Fruit fly (Drosophila melanogaster): ENCODE data around the gene CG6418.

CG6418 gene

DNA sequence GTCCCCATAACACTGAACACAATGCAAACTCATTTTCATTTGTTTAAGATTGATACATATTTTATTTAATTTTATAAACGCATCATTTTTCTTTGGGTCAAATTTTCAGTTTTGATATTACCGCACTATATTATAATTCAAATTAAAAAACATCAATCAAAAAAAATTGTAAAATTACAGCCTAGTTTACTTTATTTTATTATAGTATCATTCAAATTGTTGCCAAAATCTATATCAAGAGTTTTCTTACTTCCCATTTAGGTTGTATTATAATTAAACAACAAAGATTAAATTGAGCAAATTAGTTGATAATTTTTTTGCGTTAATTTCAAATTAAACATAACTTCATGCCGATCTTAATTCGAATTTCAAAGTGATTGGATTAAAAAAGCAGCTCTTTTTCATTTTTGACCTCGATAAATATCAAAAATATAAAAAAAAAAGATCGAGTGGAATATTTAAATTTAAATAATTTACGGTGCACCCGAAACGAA is 26.9 kb downstream of the CG6418 start (continued):
- TF ChIP-seq zen2 (GFP tag; IDR thresholded peaks at IDR 0.05; ENCODE audit: partially characterized antibody) (no peak), CG3995 (GFP tag; optimal IDR thresholded peaks at IDR 0.05) (no peak), Dbx (GFP tag; IDR thresholded peaks at IDR 0.05) (no peak), Kr (GFP tag; optimal IDR thresholded peaks at IDR 0.05) (no peak), cas (GFP tag; IDR thresholded peaks at IDR 0.05) (no peak), CG17359 (tag; optimal IDR thresholded peaks at IDR 0.05) (no peak), sens-2 (GFP tag; IDR thresholded peaks at IDR 0.05) (no peak), CG7928 (GFP tag; optimal IDR thresholded peaks at IDR 0.05) (no peak), zfh1 (GFP tag; IDR thresholded peaks at IDR 0.05) (no peak), wek (GFP tag; optimal IDR thresholded peaks at IDR 0.05) (no peak), CG2875 (GFP tag; optimal IDR thresholded peaks at IDR 0.05) (no peak), crp (GFP tag; optimal IDR thresholded peaks at IDR 0.05) (no peak), TFAM (GFP tag; optimal IDR thresholded peaks at IDR 0.05) (no peak), lola (GFP tag; optimal IDR thresholded peaks at IDR 0.05) (peak in 1 of 3 experiments; percentile 68), B-H2 (GFP tag; optimal IDR thresholded peaks at IDR 0.05) (no peak), CG10321 (GFP tag; IDR thresholded peaks at IDR 0.05) (no peak), Blimp-1 (GFP tag; optimal IDR thresholded peaks at IDR 0.05) (peak; percentile 48), pan (optimal IDR thresholded peaks at IDR 0.05) (no peak), pan (GFP tag; optimal IDR thresholded peaks at IDR 0.05 in 1 of 2, IDR thresholded peaks at IDR 0.05 in 1 of 2) (no peak), so (GFP tag; IDR thresholded peaks at IDR 0.05) (no peak), Mes4 (GFP tag; optimal IDR thresholded peaks at IDR 0.05) (no peak), chif (GFP tag; optimal IDR thresholded peaks at IDR 0.05) (no peak), run (tag; optimal IDR thresholded peaks at IDR 0.05) (no peak), sens (GFP tag) (peak; percentile 85), CG1024 (GFP tag; IDR thresholded peaks at IDR 0.05) (no peak), Dek (tag; optimal IDR thresholded peaks at IDR 0.05) (no peak), CG16815 (GFP tag; optimal IDR thresholded peaks at IDR 0.05) (peak; percentile 53), CG15696 (tag; optimal IDR thresholded peaks at IDR 0.05) (peak; percentile 17), da (GFP tag; optimal IDR thresholded peaks at IDR 0.05) (no peak), CG11456 (GFP tag; IDR thresholded peaks at IDR 0.05) (no peak), ems (GFP tag; optimal IDR thresholded peaks at IDR 0.05) (no peak)

DNA sequence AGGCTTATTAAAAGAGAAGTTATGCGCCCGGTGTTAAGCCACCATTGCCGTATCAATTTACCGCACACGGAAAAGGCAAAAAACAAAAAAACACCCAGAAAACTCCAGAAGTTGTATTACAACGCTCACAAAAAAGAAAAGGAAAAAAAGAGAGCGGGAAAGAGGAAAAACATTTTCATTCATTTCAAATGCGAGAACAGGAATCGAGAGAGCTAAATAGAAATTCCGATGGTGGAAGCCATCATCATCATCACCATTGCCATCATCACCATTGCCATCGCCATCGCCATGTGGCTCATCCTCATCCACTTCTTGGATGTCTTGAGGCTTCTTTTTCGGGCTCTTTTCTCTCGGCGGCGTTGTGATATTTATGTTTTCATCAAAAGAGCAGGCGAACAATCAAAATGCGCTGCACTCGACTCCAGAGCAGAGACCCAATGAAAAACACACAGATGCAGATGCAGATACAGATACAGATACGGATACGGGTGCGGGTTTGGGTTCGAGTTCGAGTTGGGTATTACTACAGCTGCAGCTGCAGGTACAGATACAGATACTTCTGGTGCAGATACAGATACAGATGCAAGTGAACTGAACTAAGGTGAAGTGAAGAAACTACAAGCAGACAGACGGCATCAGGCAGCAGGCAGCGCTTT is 27.6 kb downstream of the CG6418 start:
- TF ChIP-seq sd (tag; optimal IDR thresholded peaks at IDR 0.05) (peak; percentile 59), CG15696 (tag; optimal IDR thresholded peaks at IDR 0.05) (no peak), CG8290 (GFP tag; optimal IDR thresholded peaks at IDR 0.05) (no peak), CG8290 (tag; optimal IDR thresholded peaks at IDR 0.05) (no peak), Med (GFP tag) (peak; percentile 70), Mad (GFP tag; optimal IDR thresholded peaks at IDR 0.05) (no peak), CG10543 (GFP tag; optimal IDR thresholded peaks at IDR 0.05) (peak; percentile 20), Nf-YB (GFP tag; optimal IDR thresholded peaks at IDR 0.05) (peak; percentile 39), twi (tag; optimal IDR thresholded peaks at IDR 0.05) (peak; percentile 77), chm (GFP tag; IDR thresholded peaks at IDR 0.05) (peak; percentile 43; the same call in 1 of the 2 replicates), z (GFP tag; IDR thresholded peaks at IDR 0.05) (peak; percentile 87), CG4360 (GFP tag; IDR thresholded peaks at IDR 0.05) (peak; percentile 37; the same call in 1 of the 2 replicates), grn (GFP tag; optimal IDR thresholded peaks at IDR 0.05) (peak; percentile 99), Trl (optimal IDR thresholded peaks at IDR 0.05) (peak; percentile 19 to 49), Trl (GFP tag; optimal IDR thresholded peaks at IDR 0.05) (no peak), sqz (GFP tag; optimal IDR thresholded peaks at IDR 0.05) (peak; percentile 70), CG8924 (tag; optimal IDR thresholded peaks at IDR 0.05) (peak; percentile 11), kni (GFP tag; optimal IDR thresholded peaks at IDR 0.05) (peak; percentile 97), da (GFP tag; optimal IDR thresholded peaks at IDR 0.05) (peak; percentile 58), Gsc (GFP tag; IDR thresholded peaks at IDR 0.05) (no peak), stc (GFP tag; IDR thresholded peaks at IDR 0.05) (0 out of 2 replicates have a peak, but pooled peaks have one; percentile 7), cg (GFP tag; optimal IDR thresholded peaks at IDR 0.05) (peak; percentile 83), Drgx (GFP tag; IDR thresholded peaks at IDR 0.05) (0 out of 2 replicates have a peak, but pooled peaks have one; percentile 6)
